Worm (Caenorhabditis elegans) whole organism, midembryonic: ENCODE results near the gene ZK1248.15.

Experiments
- cog-1 ChIP-seq: sonication (generic microtip); optimal IDR thresholded peaks from 2 replicates; lab custom pipeline; 2016; ENCODE audit warnings: missing genetic modification characterization, missing compliant biosample characterization
- flt-1 ChIP-seq: fragments of 200-800 bp; sonication (Bioruptor generic); IDR thresholded peaks from 2 replicates; pipeline ENCODE4 v1.3.6; 2022; ENCODE audit warnings: missing genetic modification characterization, missing compliant biosample characterization
- ref-1 ChIP-seq: fragments of 200-800 bp; sonication (Bioruptor generic); conservative IDR thresholded peaks from 2 replicates; pipeline ENCODE4 v1.3.6; 2022; ENCODE audit warnings: missing genetic modification reagents, missing genetic modification characterization, missing compliant biosample characterization

- TF ChIP-seq cog-1 (tag; lab: Kevin White, UChicago) (no peak), flt-1 (GFP tag; lab: Robert Waterston, UW) (no peak), ref-1 (GFP tag; lab: Robert Waterston, UW) (no peak)
Observed at ce11 chrII:5820282-5820762, 18.0 kb downstream of the ZK1248.15 start, which contains the start of gene ehs-1.
